Fruit fly (Drosophila melanogaster): ENCODE results near the gene Rh5.

DNA sequence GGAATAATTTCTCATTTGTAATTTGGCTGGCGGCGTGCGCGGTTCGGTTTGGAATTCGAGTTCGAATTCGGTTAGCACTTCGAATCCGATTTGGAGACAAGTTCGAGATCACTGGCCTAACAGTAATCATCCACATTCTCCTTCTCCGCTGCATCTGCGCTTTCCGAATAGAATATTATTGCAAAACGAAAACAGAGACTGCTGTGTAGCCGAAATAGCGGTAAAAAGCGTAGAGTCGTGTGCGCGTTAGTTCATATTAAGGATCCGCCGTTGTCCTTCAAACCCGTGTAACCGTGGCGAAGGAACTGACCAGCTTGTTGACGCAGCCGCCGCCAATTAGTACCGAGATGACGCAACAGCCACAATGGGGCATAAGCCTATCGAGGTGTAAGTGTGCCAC is 19.5 kb downstream of the Rh5 start, which contains the start of gene dmGlut:
- TF ChIP-seq gl (tag; optimal IDR thresholded peaks at IDR 0.05), result no peak
- no peak for TF ChIP-seq rn (GFP tag; IDR thresholded peaks at IDR 0.05)
- TF ChIP-seq CG32121 (GFP tag; IDR thresholded peaks at IDR 0.05), result no peak
- no peak for TF ChIP-seq CG8159 (tag; optimal IDR thresholded peaks at IDR 0.05)
- TF ChIP-seq CG8301 (tag; optimal IDR thresholded peaks at IDR 0.05), result no peak
- no peak for TF ChIP-seq CG10348 (GFP tag; IDR thresholded peaks at IDR 0.05)
- no peak for TF ChIP-seq CG4496 (GFP tag; IDR thresholded peaks at IDR 0.05)
- no peak for TF ChIP-seq fd96Ca (GFP tag; IDR thresholded peaks at IDR 0.05)
- TF ChIP-seq CG34367 (tag; optimal IDR thresholded peaks at IDR 0.05), result no peak

All from whole organism, pupa.